Worm (Caenorhabditis elegans) whole organism, L4 larva: ENCODE data around the gene T28A8.6.

Experiments
- T20F7.1 ChIP-seq: fragments of 200-800 bp; sonication (Bioruptor generic); optimal IDR thresholded peaks from 2 replicates; lab custom pipeline; 2018; ENCODE audit warnings: mild to moderate bottlenecking, missing genetic modification characterization, missing compliant biosample characterization
- Y48G9A.11 ChIP-seq: fragments of 200-800 bp; sonication (Bioruptor generic); IDR thresholded peaks from 2 replicates; pipeline ENCODE4 v1.3.6; 2022; ENCODE audit warnings: missing genetic modification reagents, missing genetic modification characterization, missing compliant biosample characterization
- Y75B8A.6 ChIP-seq: fragments of 200-800 bp; sonication (Bioruptor generic); IDR thresholded peaks from 2 replicates; pipeline ENCODE4 v1.3.6; 2022; ENCODE audit warnings: missing genetic modification reagents, missing genetic modification characterization, missing compliant biosample characterization
- aha-1 ChIP-seq: fragments of 150-350 bp; peaks from one replicate; lab custom pipeline; 2014; ENCODE audit warnings: missing biosample characterization, missing genetic modification characterization
- ama-1 ChIP-seq: fragments of 150-350 bp; optimal IDR thresholded peaks from 2 replicates; lab custom pipeline; 2014; ENCODE audit warnings: inconsistent platforms, mixed read lengths
- arid-1 ChIP-seq: fragments of 200-800 bp; sonication (Bioruptor generic); conservative IDR thresholded peaks from 2 replicates; pipeline ENCODE4 v1.3.6; 2022; ENCODE audit warnings: missing genetic modification reagents, missing genetic modification characterization, missing compliant biosample characterization
- attf-4 ChIP-seq: sonication (generic microtip); optimal IDR thresholded peaks from 3 replicates; lab custom pipeline; 2017; ENCODE audit warnings: missing biosample characterization, missing genetic modification characterization
- ces-1 ChIP-seq: fragments of 150-350 bp; sonication (generic microtip); optimal IDR thresholded peaks from 4 replicates; lab custom pipeline; 2014; ENCODE audit warnings: missing biosample characterization, missing genetic modification reagents, missing genetic modification characterization
- ctbp-1 ChIP-seq: fragments of 200-800 bp; sonication (Bioruptor generic); IDR thresholded peaks from 2 replicates; pipeline ENCODE4 v1.3.6; 2022; ENCODE audit warnings: missing genetic modification reagents, missing genetic modification characterization, missing compliant biosample characterization
- daf-19 ChIP-seq: fragments of 200-800 bp; sonication (Bioruptor generic); conservative IDR thresholded peaks from 2 replicates; pipeline ENCODE4 v1.3.6; 2022; ENCODE audit warnings: missing genetic modification characterization, missing compliant biosample characterization
- duxl-1 ChIP-seq: sonication (generic microtip); optimal IDR thresholded peaks from 2 replicates; lab custom pipeline; 2016; ENCODE audit warnings: mild to moderate bottlenecking, missing genetic modification characterization, moderate library complexity, missing compliant biosample characterization; ENCODE audit not compliant: poor library complexity
- dve-1 ChIP-seq: sonication (generic microtip); optimal IDR thresholded peaks from 2 replicates; lab custom pipeline; 2017; ENCODE audit warnings: antibody characterized with exemption, mild to moderate bottlenecking, missing genetic modification characterization, missing compliant biosample characterization; ENCODE audit not compliant: insufficient read depth
- egl-43 ChIP-seq: fragments of 200-800 bp; sonication (Bioruptor generic); IDR thresholded peaks from 2 replicates; pipeline ENCODE4 v1.3.6; 2022; ENCODE audit warnings: missing genetic modification reagents, missing genetic modification characterization, missing compliant biosample characterization
- hif-1 ChIP-seq, 2 experiments: sonication (generic microtip); optimal IDR thresholded peaks; 2 replicates each; lab custom pipeline; 2016 to 2017; ENCODE audit warnings: missing compliant biosample characterization in 2 of 2, missing genetic modification characterization in 2 of 2, missing genetic modification reagents in 2 of 2, missing genotype in 2 of 2, mild to moderate bottlenecking in 1 of 2
- hmg-1.1 ChIP-seq: fragments of 200-800 bp; sonication (Bioruptor generic); IDR thresholded peaks from 2 replicates; pipeline ENCODE4 v1.3.6; 2022; ENCODE audit warnings: missing genetic modification reagents, missing genetic modification characterization, missing compliant biosample characterization
- lim-7 ChIP-seq: fragments of 200-800 bp; sonication (Bioruptor generic); IDR thresholded peaks from 2 replicates; pipeline ENCODE4 v1.3.6; 2022; ENCODE audit warnings: missing genetic modification characterization, missing compliant biosample characterization
- lin-38 ChIP-seq: fragments of 200-800 bp; sonication (Bioruptor generic); IDR thresholded peaks from 2 replicates; pipeline ENCODE4 v1.3.6; 2022; ENCODE audit warnings: missing genetic modification reagents, missing genetic modification characterization, missing compliant biosample characterization
- lin-39 ChIP-seq: fragments of 150-350 bp; optimal IDR thresholded peaks from 2 replicates; lab custom pipeline; 2014; ENCODE audit warnings: missing biosample characterization, missing genetic modification reagents, missing genetic modification characterization
- madf-9 ChIP-seq: fragments of 200-800 bp; sonication (Bioruptor generic); conservative IDR thresholded peaks from 2 replicates; pipeline ENCODE4 v1.3.6; 2022; ENCODE audit warnings: missing genetic modification reagents, missing genetic modification characterization, missing compliant biosample characterization
- mdl-1 ChIP-seq, 2 experiments: fragments of 150-350 bp in 1 of 2; sonication (generic microtip) in 1 of 2; optimal IDR thresholded peaks; 2 replicates each; lab custom pipeline; 2014 to 2017; ENCODE audit warnings: missing biosample characterization in 2 of 2, missing genetic modification characterization in 2 of 2
- mes-2 ChIP-seq: sonication (generic microtip); optimal IDR thresholded peaks from 2 replicates; lab custom pipeline; 2016; ENCODE audit warnings: missing genotype, mild to moderate bottlenecking, missing genetic modification characterization, missing compliant biosample characterization; ENCODE audit not compliant: poor library complexity, severe bottlenecking
- nhr-10 ChIP-seq: fragments of 150-350 bp; optimal IDR thresholded peaks from 2 replicates; lab custom pipeline; 2014; ENCODE audit warnings: missing biosample characterization, missing genetic modification characterization
- nhr-102 ChIP-seq: sonication (generic microtip); optimal IDR thresholded peaks from 2 replicates; lab custom pipeline; 2016; ENCODE audit warnings: mild to moderate bottlenecking, missing genetic modification characterization, moderate library complexity, missing compliant biosample characterization
- nhr-25 ChIP-seq: sonication (generic microtip); optimal IDR thresholded peaks from 2 replicates; lab custom pipeline; 2017; ENCODE audit warnings: missing genetic modification characterization, mild to moderate bottlenecking, missing compliant biosample characterization, antibody characterized with exemption, moderate library complexity, borderline replicate concordance; ENCODE audit not compliant: insufficient read depth
- nhr-28 ChIP-seq: fragments of 150-350 bp; optimal IDR thresholded peaks from 2 replicates; lab custom pipeline; 2014; ENCODE audit warnings: missing biosample characterization, missing genetic modification characterization
- nhr-77 ChIP-seq: fragments of 150-350 bp; optimal IDR thresholded peaks from 2 replicates; lab custom pipeline; 2014; ENCODE audit warnings: missing biosample characterization, missing genetic modification characterization
- php-3 ChIP-seq: fragments of 200-800 bp; sonication (Bioruptor generic); IDR thresholded peaks from 2 replicates; pipeline ENCODE4 v1.3.6; 2022; ENCODE audit warnings: missing genetic modification reagents, missing genetic modification characterization, missing compliant biosample characterization
- rbr-2 ChIP-seq: sonication (generic microtip); optimal IDR thresholded peaks from 2 replicates; lab custom pipeline; 2016; ENCODE audit warnings: missing genotype, missing genetic modification characterization, missing compliant biosample characterization
- set-16 ChIP-seq: fragments of 200-800 bp; sonication (Bioruptor generic); IDR thresholded peaks from 2 replicates; pipeline ENCODE4 v1.3.6; 2022; ENCODE audit warnings: missing genetic modification reagents, missing genetic modification characterization, missing compliant biosample characterization
- tag-97 ChIP-seq: fragments of 200-800 bp; sonication (Bioruptor generic); IDR thresholded peaks from 2 replicates; pipeline ENCODE4 v1.3.6; 2022; ENCODE audit warnings: missing genetic modification characterization, missing compliant biosample characterization
- zag-1 ChIP-seq: fragments of 150-350 bp; optimal IDR thresholded peaks from 2 replicates; lab custom pipeline; 2014; ENCODE audit warnings: missing biosample characterization, missing genetic modification characterization
- zfp-3 ChIP-seq: fragments of 200-800 bp; sonication (Bioruptor generic); conservative IDR thresholded peaks from 2 replicates; pipeline ENCODE4 v1.3.6; 2022; ENCODE audit warnings: missing genetic modification reagents, missing genetic modification characterization, missing compliant biosample characterization
- zip-11 ChIP-seq: fragments of 200-800 bp; sonication (Bioruptor generic); IDR thresholded peaks from 2 replicates; pipeline ENCODE4 v1.3.6; 2022; ENCODE audit warnings: missing genetic modification characterization, missing compliant biosample characterization

Gene T28A8.6

ce11 chrIII:13505718-13506117, 6.7 kb downstream of the T28A8.6 start, which contains the start of gene T28A8.3:
TSS of gene T28A8.3 (plus strand) at chrIII:13506018.
- no peak for TF ChIP-seq php-3 (GFP tag; lab: Robert Waterston, UW)
- TF ChIP-seq lin-39, result no peak
- TF ChIP-seq ces-1 (GFP tag; lab: Kevin White, UChicago), result no peak
- no peak for TF ChIP-seq Y75B8A.6

ce11 chrIII:13510753-13511152, 11.8 kb downstream of the T28A8.6 start:
- TF ChIP-seq nhr-28 (tag; lab: Kevin White, UChicago), result no peak
- TF ChIP-seq aha-1 (tag; lab: Kevin White, UChicago), result peak; percentile 94
- TF ChIP-seq, all 104 proteins: peak for 1

- TF ChIP-seq nhr-28 (tag; lab: Kevin White, UChicago) (no peak), zfp-3 (0 out of 2 replicates have a peak, but pooled peaks have one; percentile 34), Y48G9A.11 (0 out of 2 replicates have a peak, but pooled peaks have one; percentile 45), dve-1 (no peak), nhr-10 (tag; lab: Kevin White, UChicago) (no peak), ctbp-1 (no peak), nhr-25 (tag; lab: Kevin White, UChicago) (no peak)
- TF ChIP-seq, all 104 proteins: peak for 2
These were observed 15.5 kb downstream of the T28A8.6 start, which contains the start of gene mlh-1 for ce11 chrIII:13514470-13514869. TSS of gene mlh-1 (minus strand) at chrIII:13514570.

ce11 chrIII:13518437-13518836, 19.4 kb downstream of the T28A8.6 start:
- TF ChIP-seq lin-38 (GFP tag; lab: Robert Waterston, UW) (no peak), nhr-102 (tag; lab: Kevin White, UChicago) (no peak), T20F7.1 (GFP tag; lab: Kevin White, UChicago) (no peak), zag-1 (tag; lab: Kevin White, UChicago) (no peak), set-16 (GFP tag; lab: Robert Waterston, UW) (peak; percentile 80), daf-19 (no peak), mdl-1 (tag; optimal IDR thresholded peaks at IDR 0.05; lab: Kevin White, UChicago) (no peak), php-3 (GFP tag; lab: Robert Waterston, UW) (no peak)

- no peak for TF ChIP-seq ama-1 (lab: Kevin White, UChicago)
- TF ChIP-seq mes-2 (tag; lab: Kevin White, UChicago), result no peak
- no peak for TF ChIP-seq madf-9
- TF ChIP-seq tag-97 (GFP tag; lab: Robert Waterston, UW), result no peak
- no peak for TF ChIP-seq arid-1 (GFP tag; lab: Robert Waterston, UW)
- TF ChIP-seq Y75B8A.6, result no peak
- TF ChIP-seq duxl-1 (tag; lab: Kevin White, UChicago), result no peak
- no peak for TF ChIP-seq attf-4 (tag; lab: Kevin White, UChicago)
- TF ChIP-seq rbr-2 (tag; lab: Kevin White, UChicago), result no peak
- TF ChIP-seq nhr-77 (tag; lab: Kevin White, UChicago), result no peak
- TF ChIP-seq zip-11, result no peak
- no peak for TF ChIP-seq lim-7 (GFP tag; lab: Robert Waterston, UW)
These were observed 25.0 kb downstream of the T28A8.6 start, which contains the start of gene pod-1 for ce11 chrIII:13524021-13524420. TSS of gene pod-1 (minus strand) at chrIII:13524121.

ce11 chrIII:13525118-13525839, 26.3 kb downstream of the T28A8.6 start:
- TF ChIP-seq ctbp-1 (no peak), madf-9 (0 out of 2 replicates have a peak, but pooled peaks have one; percentile 11), egl-43 (0 out of 2 replicates have a peak, but pooled peaks have one; percentile 48), hif-1 (tag; optimal IDR thresholded peaks at IDR 0.05; lab: Kevin White, UChicago) (no peak), hmg-1.1 (GFP tag; lab: Robert Waterston, UW) (0 out of 2 replicates have a peak, but pooled peaks have one; percentile 18), aha-1 (tag; lab: Kevin White, UChicago) (peak; percentile 94), daf-19 (no peak)
